Worm (Caenorhabditis elegans) whole organism, midembryonic: ENCODE data around the gene srw-55.
"Not testable (repeated sequence)": the region's sequence is repeated elsewhere in the genome, so short reads cannot be mapped to it uniquely, and the experiment has no call there.

Source experiments
- T22C8.4 ChIP-seq: fragments of 200-800 bp; sonication (Bioruptor generic); IDR thresholded peaks from 2 replicates; pipeline ENCODE4 v1.3.6; 2022; ENCODE audit warnings: missing genetic modification characterization, missing compliant biosample characterization
- cog-1 ChIP-seq: sonication (generic microtip); optimal IDR thresholded peaks from 2 replicates; lab custom pipeline; 2016; ENCODE audit warnings: missing genetic modification characterization, missing compliant biosample characterization
- flt-1 ChIP-seq: fragments of 200-800 bp; sonication (Bioruptor generic); IDR thresholded peaks from 2 replicates; pipeline ENCODE4 v1.3.6; 2022; ENCODE audit warnings: missing genetic modification characterization, missing compliant biosample characterization
- klf-2 ChIP-seq: fragments of 200-800 bp; sonication (Bioruptor generic); conservative IDR thresholded peaks from 2 replicates; pipeline ENCODE4 v1.3.6; 2022; ENCODE audit warnings: missing genetic modification reagents, missing genetic modification characterization, missing compliant biosample characterization
- med-1 ChIP-seq: sonication (generic microtip); optimal IDR thresholded peaks from 2 replicates; lab custom pipeline; 2017; ENCODE audit warnings: missing genetic modification characterization, mild to moderate bottlenecking, missing compliant biosample characterization, antibody characterized with exemption, missing genetic modification reagents; ENCODE audit not compliant: insufficient read depth
- ref-1 ChIP-seq: fragments of 200-800 bp; sonication (Bioruptor generic); conservative IDR thresholded peaks from 2 replicates; pipeline ENCODE4 v1.3.6; 2022; ENCODE audit warnings: missing genetic modification reagents, missing genetic modification characterization, missing compliant biosample characterization
- tab-1 ChIP-seq: fragments of 200-800 bp; sonication (Bioruptor generic); IDR thresholded peaks from 2 replicates; pipeline ENCODE4 v1.3.6; 2022; ENCODE audit warnings: missing genetic modification characterization, missing compliant biosample characterization
- ztf-23 ChIP-seq: fragments of 200-800 bp; sonication (Bioruptor generic); IDR thresholded peaks from 2 replicates; pipeline ENCODE4 v1.3.6; 2022; ENCODE audit warnings: missing genetic modification reagents, missing genetic modification characterization, missing compliant biosample characterization
- ztf-29 ChIP-seq: fragments of 200-800 bp; sonication (Bioruptor generic); IDR thresholded peaks from 2 replicates; pipeline ENCODE4 v1.3.6; 2022; ENCODE audit warnings: missing genetic modification reagents, missing genetic modification characterization, missing compliant biosample characterization

Gene srw-55

DNA sequence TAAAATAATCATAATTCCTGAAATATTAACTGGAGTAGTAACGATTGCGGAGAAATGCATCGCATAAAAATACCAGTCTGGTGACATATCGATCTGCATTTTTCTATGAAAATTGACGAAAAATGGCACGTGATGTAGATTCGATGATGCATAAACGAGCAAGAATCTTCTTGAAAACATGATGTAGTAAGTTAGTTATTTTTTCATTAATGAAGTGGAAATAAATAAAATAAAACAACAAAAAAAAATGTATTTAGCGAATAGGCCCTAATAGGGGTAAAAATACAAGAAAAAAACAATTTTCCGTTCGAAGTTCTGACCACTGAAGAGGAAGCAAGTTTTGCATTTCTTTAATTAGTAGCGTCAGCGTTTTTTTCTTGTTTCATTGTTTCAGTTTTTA is 25.0 kb upstream of the srw-55 start, which contains the start of gene sri-2:
TSS of gene sri-2 (minus strand) at position 101 of the 400 bp plus-strand sequence.
- TF ChIP-seq tab-1 (GFP tag; lab: Robert Waterston, UW): no peak
- no peak for TF ChIP-seq ztf-23
- no peak for TF ChIP-seq ref-1 (GFP tag; lab: Robert Waterston, UW)
- no peak for TF ChIP-seq klf-2 (GFP tag; lab: Robert Waterston, UW)
- TF ChIP-seq med-1: no peak
- no peak for TF ChIP-seq flt-1
- no peak for TF ChIP-seq cog-1

DNA sequence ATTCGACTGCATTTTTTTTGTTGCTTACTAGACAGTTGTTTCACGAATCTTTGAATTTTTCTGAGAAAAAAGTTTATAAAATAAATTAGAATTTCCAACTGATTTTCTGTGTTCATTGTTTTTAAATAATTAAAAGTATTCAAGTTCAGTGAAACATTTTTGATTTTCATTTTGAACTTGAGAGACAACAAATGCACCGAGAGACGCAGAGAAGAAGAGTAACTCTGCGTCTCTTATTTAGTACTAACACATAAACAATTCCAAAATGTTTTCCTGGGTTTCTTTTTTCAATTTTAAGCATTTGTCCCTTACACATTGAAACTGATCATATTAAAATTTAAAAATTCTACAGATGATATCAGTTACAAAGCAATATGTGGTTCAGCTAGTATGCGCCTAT is 19.3 kb upstream of the srw-55 start:
- TF ChIP-seq ztf-23: no peak
- no peak for TF ChIP-seq T22C8.4 (GFP tag; lab: Robert Waterston, UW)
- no peak for TF ChIP-seq klf-2 (GFP tag; lab: Robert Waterston, UW)
- TF ChIP-seq med-1: no peak
- TF ChIP-seq cog-1: no peak
- no peak for TF ChIP-seq ref-1 (GFP tag; lab: Robert Waterston, UW)
- no peak for TF ChIP-seq flt-1
- no peak for TF ChIP-seq ztf-29 (GFP tag; lab: Robert Waterston, UW)

DNA sequence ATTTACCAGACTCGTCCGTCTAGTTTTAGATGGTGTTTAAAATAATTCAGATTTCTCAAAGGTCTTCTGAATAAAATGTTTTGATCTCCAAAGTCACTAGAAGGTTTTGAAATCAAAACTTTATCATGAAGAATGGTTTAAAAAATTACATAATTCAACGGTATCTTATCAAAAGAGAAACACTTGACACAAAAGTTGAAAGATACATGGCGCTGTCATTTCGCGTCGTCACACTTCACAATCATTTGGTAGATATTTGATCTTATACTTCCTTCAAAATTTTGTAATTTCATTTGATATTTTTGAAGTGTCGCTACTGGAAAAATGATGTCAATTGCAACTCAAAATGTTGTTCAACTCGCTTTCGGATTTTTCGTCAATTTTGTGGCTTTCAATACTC is 16.9 kb upstream of the srw-55 start, which contains the start of gene F36G9.3:
TSS of gene F36G9.3 (plus strand) at position 301 of the 400 bp plus-strand sequence.
- TF ChIP-seq klf-2 (GFP tag; lab: Robert Waterston, UW) (no peak), ztf-29 (GFP tag; lab: Robert Waterston, UW) (no peak), ref-1 (GFP tag; lab: Robert Waterston, UW) (no peak), flt-1 (no peak), ztf-23 (no peak), T22C8.4 (GFP tag; lab: Robert Waterston, UW) (no peak), med-1 (no peak), cog-1 (no peak), tab-1 (GFP tag; lab: Robert Waterston, UW) (no peak)

DNA sequence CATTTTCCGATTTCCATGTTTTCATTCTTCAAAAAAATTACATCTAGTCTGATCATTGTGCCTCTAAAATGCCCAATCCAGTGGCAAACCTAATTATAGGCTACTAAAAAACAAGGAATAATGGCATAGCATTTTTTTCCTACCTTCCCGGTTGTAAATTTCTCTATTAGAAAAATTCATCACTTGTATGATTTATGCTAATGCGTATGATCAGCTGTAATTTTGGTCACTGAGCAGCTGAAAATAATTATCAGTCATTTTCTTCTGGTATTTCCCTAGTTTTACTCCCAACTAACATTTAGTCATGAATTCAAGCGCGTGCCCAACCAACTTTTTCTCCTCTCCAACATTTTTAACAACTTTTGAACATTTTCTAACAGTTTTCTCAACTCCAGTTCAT is 15.3 kb upstream of the srw-55 start, which contains the start of gene srh-186:
TSS of gene srh-186 (plus strand) at position 301 of the 400 bp plus-strand sequence.
- TF ChIP-seq cog-1 (no peak), ztf-29 (GFP tag; lab: Robert Waterston, UW) (no peak), ztf-23 (no peak), med-1 (no peak), ref-1 (GFP tag; lab: Robert Waterston, UW) (no peak), klf-2 (GFP tag; lab: Robert Waterston, UW) (no peak), tab-1 (GFP tag; lab: Robert Waterston, UW) (no peak), flt-1 (no peak), T22C8.4 (GFP tag; lab: Robert Waterston, UW) (no peak)

- TF ChIP-seq tab-1 (GFP tag; lab: Robert Waterston, UW) (no peak), klf-2 (GFP tag; lab: Robert Waterston, UW) (no peak), ztf-23 (no peak), med-1 (no peak), cog-1 (no peak), flt-1 (no peak), ref-1 (GFP tag; lab: Robert Waterston, UW) (no peak), ztf-29 (GFP tag; lab: Robert Waterston, UW) (no peak), T22C8.4 (GFP tag; lab: Robert Waterston, UW) (no peak)
Measured at ce11 chrV:15954932-15955331, 14.8 kb upstream of the srw-55 start, which contains the start of gene srw-57. Gene srw-57 (minus strand): TSS chrV:15955032.

ce11 chrV:15952762-15953161 is 12.6 kb upstream of the srw-55 start, which contains the start of gene srw-56:
Gene srw-56 (minus strand): TSS chrV:15952862.
- TF ChIP-seq cog-1: no peak
- TF ChIP-seq ztf-29 (GFP tag; lab: Robert Waterston, UW): no peak
- TF ChIP-seq med-1: no peak
- no peak for TF ChIP-seq klf-2 (GFP tag; lab: Robert Waterston, UW)
- no peak for TF ChIP-seq ztf-23
- no peak for TF ChIP-seq tab-1 (GFP tag; lab: Robert Waterston, UW)
- no peak for TF ChIP-seq flt-1
- no peak for TF ChIP-seq T22C8.4 (GFP tag; lab: Robert Waterston, UW)
- TF ChIP-seq ref-1 (GFP tag; lab: Robert Waterston, UW): no peak

DNA sequence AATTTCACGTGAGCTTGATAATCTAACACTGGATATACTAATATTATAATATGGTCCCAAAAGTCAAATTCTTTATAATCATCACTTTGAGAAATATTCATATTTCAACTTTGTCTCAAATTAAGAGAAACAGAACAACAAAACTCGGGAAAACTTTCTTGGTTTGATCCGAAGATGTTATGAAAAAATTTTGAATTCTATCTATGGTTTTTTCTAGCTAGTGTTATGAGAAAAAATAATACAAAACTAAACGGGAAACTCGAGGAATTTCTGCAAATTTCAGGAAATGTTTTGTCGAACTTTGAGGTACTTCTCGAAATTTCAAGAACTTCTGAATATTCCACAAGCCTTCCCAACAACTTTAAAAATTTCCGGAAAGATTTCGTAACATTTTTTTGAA is 10.7 kb upstream of the srw-55 start, which contains the start of gene srw-59:
TSS of gene srw-59 (minus strand) at position 101 of the 400 bp plus-strand sequence.
- TF ChIP-seq ztf-29 (GFP tag; lab: Robert Waterston, UW): no peak
- TF ChIP-seq ref-1 (GFP tag; lab: Robert Waterston, UW): no peak
- TF ChIP-seq flt-1: no peak
- TF ChIP-seq med-1: no peak
- no peak for TF ChIP-seq T22C8.4 (GFP tag; lab: Robert Waterston, UW)
- TF ChIP-seq klf-2 (GFP tag; lab: Robert Waterston, UW): no peak
- no peak for TF ChIP-seq cog-1
- no peak for TF ChIP-seq ztf-23

- TF ChIP-seq ztf-23 (no peak), klf-2 (GFP tag; lab: Robert Waterston, UW) (no peak)
Measured at ce11 chrV:15943125-15943524, 3.0 kb upstream of the srw-55 start, which contains the start of gene srw-53. Gene srw-53 (plus strand): TSS chrV:15943425.

DNA sequence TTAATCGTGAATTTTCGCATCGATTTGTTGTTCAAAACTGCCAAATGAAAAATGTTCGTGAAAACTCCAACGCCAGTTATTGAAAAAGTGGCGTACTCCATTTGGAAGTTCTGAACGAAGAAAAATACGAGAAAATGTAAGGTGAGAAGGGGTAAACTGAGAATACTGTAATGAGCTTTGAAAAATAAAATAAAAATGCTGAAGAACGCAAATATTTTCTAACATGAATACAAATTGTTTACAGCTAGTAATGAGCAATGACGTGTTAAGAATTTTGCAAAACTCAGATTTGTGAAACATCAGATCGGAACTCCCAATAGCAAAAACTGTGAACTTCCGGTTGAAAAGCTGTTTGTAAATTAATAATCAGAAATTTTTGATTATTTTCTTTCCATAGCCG is 7.8 kb downstream of the srw-55 start, which contains the start of gene srw-26:
TSS of gene srw-26 (minus strand) at position 101 of the 400 bp plus-strand sequence.
- TF ChIP-seq ztf-23 (no peak), ref-1 (GFP tag; lab: Robert Waterston, UW) (no peak), tab-1 (GFP tag; lab: Robert Waterston, UW) (no peak), cog-1 (no peak), klf-2 (GFP tag; lab: Robert Waterston, UW) (no peak), T22C8.4 (GFP tag; lab: Robert Waterston, UW) (no peak), ztf-29 (GFP tag; lab: Robert Waterston, UW) (no peak), flt-1 (no peak), med-1 (no peak)

ce11 chrV:15929882-15930281 is 10.3 kb downstream of the srw-55 start, which contains the start of gene srbc-77:
Gene srbc-77 (plus strand): TSS chrV:15930182.
- not testable (repeated sequence) for TF ChIP-seq ztf-23; med-1; klf-2 (GFP tag; lab: Robert Waterston, UW)
